Worm (Caenorhabditis elegans): ENCODE data around the gene ccdc-55.

DNA sequence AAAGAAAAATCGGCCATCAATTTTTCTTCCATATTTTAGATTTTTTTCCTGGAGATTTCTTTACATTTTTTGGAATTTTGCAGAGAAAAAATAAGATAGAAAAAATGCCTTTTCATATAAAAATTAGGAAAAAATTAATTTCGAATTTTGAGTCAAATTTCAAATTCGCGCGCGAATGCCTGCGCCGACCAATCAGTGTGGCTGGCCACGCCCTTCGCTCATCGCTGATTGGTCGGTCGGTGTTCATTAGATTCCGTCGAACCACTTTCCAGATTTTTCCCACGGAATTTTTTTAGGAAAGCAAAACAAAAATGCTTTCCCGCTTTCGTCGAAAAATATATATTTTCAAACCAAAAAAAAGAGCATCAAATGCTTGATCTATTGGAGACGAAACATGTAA, 48.2 kb downstream of the ccdc-55 start:
- TF ChIP-seq nhr-102 (tag; optimal IDR thresholded peaks at IDR 0.05) (no peak), dmd-9 (GFP tag; IDR thresholded peaks at IDR 0.05) (no peak), ceh-82 (tag; optimal IDR thresholded peaks at IDR 0.05) (no peak), fos-1 (tag; optimal IDR thresholded peaks at IDR 0.05) (no peak), unc-62 (GFP tag; optimal IDR thresholded peaks at IDR 0.05 in 1 of 2) (no peak), unc-62 (tag; optimal IDR thresholded peaks at IDR 0.05) (no peak), snpc-4 (tag; optimal IDR thresholded peaks at IDR 0.05) (no peak), tag-97 (GFP tag; IDR thresholded peaks at IDR 0.05) (no peak)

All from whole organism, L4 larva.